Fruit fly (Drosophila melanogaster) whole organism, embryonic: ENCODE data around the gene a10.

Experiments
- CG10147 ChIP-seq: fragments of 200-800 bp; sonication (Bioruptor generic); optimal IDR thresholded peaks from 2 replicates; lab custom pipeline; 2019; ENCODE audit warnings: missing biosample characterization, mild to moderate bottlenecking, missing genetic modification characterization, moderate library complexity
- CG10209 ChIP-seq: fragments of 200-800 bp; sonication (Bioruptor generic); optimal IDR thresholded peaks from 3 replicates; lab custom pipeline; 2017; ENCODE audit warnings: missing biosample characterization, mild to moderate bottlenecking, missing genetic modification characterization, missing genetic modification reagents
- CG10321 ChIP-seq: fragments of 200-800 bp; sonication (Bioruptor generic); IDR thresholded peaks from 2 replicates; pipeline ENCODE4 v1.3.6; 2022; ENCODE audit warnings: missing biosample characterization, missing genetic modification characterization
- CG10979 ChIP-seq: fragments of 200-800 bp; sonication (Bioruptor generic); optimal IDR thresholded peaks from 2 replicates; lab custom pipeline; 2018; ENCODE audit warnings: missing biosample characterization, mild to moderate bottlenecking, missing genetic modification characterization, moderate library complexity
- CG11085 ChIP-seq: fragments of 200-800 bp; sonication (Bioruptor generic); IDR thresholded peaks from 2 replicates; pipeline ENCODE4 v1.3.6; 2022; ENCODE audit warnings: missing biosample characterization, missing genetic modification characterization
- CG14710 ChIP-seq: fragments of 200-800 bp; sonication (Bioruptor generic); optimal IDR thresholded peaks from 3 replicates; lab custom pipeline; 2019; ENCODE audit warnings: missing biosample characterization, mild to moderate bottlenecking, missing genetic modification characterization, moderate library complexity
- CG15514 ChIP-seq: fragments of 200-800 bp; sonication (Bioruptor generic); optimal IDR thresholded peaks from 3 replicates; lab custom pipeline; 2017; ENCODE audit warnings: missing biosample characterization, missing genetic modification characterization, mild to moderate bottlenecking, moderate library complexity, missing genetic modification reagents
- CG17361 ChIP-seq: fragments of 200-800 bp; sonication (Bioruptor generic); IDR thresholded peaks from 3 replicates; pipeline ENCODE4 v1.3.6; 2022; ENCODE audit warnings: missing biosample characterization, missing genetic modification characterization
- CG17612 ChIP-seq: fragments of 200-800 bp; sonication (Bioruptor generic); IDR thresholded peaks from 2 replicates; pipeline ENCODE4 v1.3.6; 2022; ENCODE audit warnings: missing biosample characterization, missing genetic modification characterization
- CG1792 ChIP-seq: fragments of 200-800 bp; sonication (Bioruptor generic); optimal IDR thresholded peaks from 2 replicates; lab custom pipeline; 2016; ENCODE audit warnings: missing biosample characterization, missing genetic modification characterization
- CG1832 ChIP-seq: fragments of 200-800 bp; sonication (Bioruptor generic); optimal IDR thresholded peaks from 2 replicates; lab custom pipeline; 2017; ENCODE audit warnings: missing biosample characterization, mild to moderate bottlenecking, missing genetic modification characterization, inconsistent platforms
- CG2116 ChIP-seq: fragments of 200-800 bp; sonication (Bioruptor generic); optimal IDR thresholded peaks from 3 replicates; lab custom pipeline; 2018; ENCODE audit warnings: missing biosample characterization, mild to moderate bottlenecking, missing genetic modification characterization
- CG2875 ChIP-seq: fragments of 200-800 bp; sonication (Bioruptor generic); optimal IDR thresholded peaks from 2 replicates; lab custom pipeline; 2017; ENCODE audit warnings: missing biosample characterization, mild to moderate bottlenecking, missing genetic modification characterization, missing genetic modification reagents
- CG31388 ChIP-seq: fragments of 200-800 bp; sonication (Bioruptor generic); optimal IDR thresholded peaks from 2 replicates; lab custom pipeline; 2016; ENCODE audit warnings: missing biosample characterization, missing genetic modification characterization
- CG32767 ChIP-seq: fragments of 200-800 bp; sonication (Bioruptor generic); IDR thresholded peaks from 2 replicates; pipeline ENCODE4 v1.3.6; 2022; ENCODE audit warnings: missing biosample characterization, missing genetic modification characterization
- CG33213 ChIP-seq: fragments of 200-800 bp; sonication (Bioruptor generic); optimal IDR thresholded peaks from 3 replicates; lab custom pipeline; 2016; ENCODE audit warnings: missing biosample characterization, missing genetic modification characterization
- CG4730 ChIP-seq: fragments of 200-800 bp; sonication (Bioruptor generic); IDR thresholded peaks from 2 replicates; pipeline ENCODE4 v1.3.6; 2022; ENCODE audit warnings: missing biosample characterization, missing genetic modification characterization
- CG8281 ChIP-seq: fragments of 200-800 bp; sonication (Bioruptor generic); optimal IDR thresholded peaks from 2 replicates; lab custom pipeline; 2018; ENCODE audit warnings: missing biosample characterization, mild to moderate bottlenecking, missing genetic modification characterization, moderate library complexity
- CG8924 ChIP-seq: fragments of 200-800 bp; optimal IDR thresholded peaks from 3 replicates; lab custom pipeline; 2019; ENCODE audit warnings: missing biosample characterization, mild to moderate bottlenecking, missing genetic modification characterization, moderate library complexity
- CG9727 ChIP-seq: fragments of 200-800 bp; sonication (Bioruptor generic); optimal IDR thresholded peaks from 3 replicates; lab custom pipeline; 2017; ENCODE audit warnings: missing biosample characterization, mild to moderate bottlenecking, missing genetic modification characterization
- CG9817 ChIP-seq: fragments of 200-800 bp; sonication (Bioruptor generic); optimal IDR thresholded peaks from 2 replicates; lab custom pipeline; 2018; ENCODE audit warnings: missing biosample characterization, mild to moderate bottlenecking, missing genetic modification characterization, moderate library complexity
- Dll ChIP-seq: fragments of 200-800 bp; sonication (Bioruptor generic); IDR thresholded peaks from 4 replicates; pipeline ENCODE4 v1.3.6; 2022; ENCODE audit warnings: missing biosample characterization, missing genetic modification characterization; ENCODE audit not compliant: partially characterized antibody
- Fer2 ChIP-seq: fragments of 200-800 bp; sonication (Bioruptor generic); optimal IDR thresholded peaks from 2 replicates; lab custom pipeline; 2018; ENCODE audit warnings: missing biosample characterization, mild to moderate bottlenecking, missing genetic modification characterization, moderate library complexity
- Gsc ChIP-seq: fragments of 200-800 bp; sonication (Bioruptor generic); IDR thresholded peaks from 2 replicates; pipeline ENCODE4 v1.3.6; 2022; ENCODE audit warnings: missing biosample characterization, missing genetic modification characterization
- H2.0 ChIP-seq: fragments of 200-800 bp; sonication (Bioruptor generic); IDR thresholded peaks from 2 replicates; pipeline ENCODE4 v1.3.6; 2022; ENCODE audit warnings: missing biosample characterization, missing genetic modification characterization
- Mad ChIP-seq: fragments of 200-800 bp; sonication (Bioruptor generic); optimal IDR thresholded peaks from 2 replicates; lab custom pipeline; 2016; ENCODE audit warnings: missing biosample characterization, missing genetic modification characterization
- Mes4 ChIP-seq: fragments of 200-800 bp; sonication (Bioruptor generic); optimal IDR thresholded peaks from 2 replicates; lab custom pipeline; 2016; ENCODE audit warnings: missing biosample characterization, missing genetic modification characterization
- Opbp ChIP-seq: fragments of 200-800 bp; sonication (Bioruptor generic); IDR thresholded peaks from 3 replicates; pipeline ENCODE4 v1.3.6; 2022; ENCODE audit warnings: missing biosample characterization, missing genetic modification characterization; ENCODE audit not compliant: partially characterized antibody
- Optix ChIP-seq: fragments of 200-800 bp; sonication (Bioruptor generic); IDR thresholded peaks from 3 replicates; pipeline ENCODE4 v1.3.6; 2022; ENCODE audit warnings: missing biosample characterization, missing genetic modification characterization
- Pdp1 ChIP-seq, 2 experiments: fragments of 200-800 bp; sonication (Bioruptor generic); optimal IDR thresholded peaks; 3 replicates each; lab custom pipeline; 2016; ENCODE audit warnings: missing biosample characterization in 2 of 2, missing genetic modification characterization in 2 of 2, mild to moderate bottlenecking in 1 of 2, moderate library complexity in 1 of 2
- Ptx1 ChIP-seq: fragments of 200-800 bp; sonication (Bioruptor generic); IDR thresholded peaks from 2 replicates; pipeline ENCODE4 v1.3.6; 2022; ENCODE audit warnings: missing biosample characterization, missing genetic modification characterization
- Ravus ChIP-seq: fragments of 200-800 bp; sonication (Bioruptor generic); IDR thresholded peaks from 2 replicates; pipeline ENCODE4 v1.3.6; 2022; ENCODE audit warnings: missing biosample characterization, missing genetic modification characterization
- Tbp ChIP-seq: fragments of >200 bp; optimal IDR thresholded peaks from 2 replicates; lab custom pipeline; 2018; ENCODE audit warnings: missing biosample characterization, missing genetic modification characterization
- ap ChIP-seq: fragments of 200-800 bp; sonication (Bioruptor generic); IDR thresholded peaks from 2 replicates; pipeline ENCODE4 v1.3.6; 2022; ENCODE audit warnings: missing biosample characterization, missing genetic modification characterization
- bowl ChIP-seq: fragments of 200-800 bp; sonication (Bioruptor generic); IDR thresholded peaks from 2 replicates; pipeline ENCODE4 v1.3.6; 2022; ENCODE audit warnings: missing biosample characterization, missing genetic modification characterization
- br ChIP-seq: fragments of >200 bp; optimal IDR thresholded peaks from 2 replicates; lab custom pipeline; 2017
- cato ChIP-seq: fragments of 200-800 bp; sonication (Bioruptor generic); optimal IDR thresholded peaks from 2 replicates; lab custom pipeline; 2016; ENCODE audit warnings: missing biosample characterization, missing genetic modification characterization, borderline replicate concordance
- crc ChIP-seq: fragments of 200-800 bp; sonication (Bioruptor generic); optimal IDR thresholded peaks from 2 replicates; lab custom pipeline; 2016; ENCODE audit warnings: missing biosample characterization, missing genetic modification characterization
- dan ChIP-seq: fragments of 200-800 bp; sonication (Bioruptor generic); IDR thresholded peaks from 2 replicates; pipeline ENCODE4 v1.3.6; 2022; ENCODE audit warnings: missing biosample characterization, missing genetic modification characterization
- dimm ChIP-seq: fragments of 200-800 bp; sonication (Bioruptor generic); IDR thresholded peaks from 2 replicates; pipeline ENCODE4 v1.3.6; 2022; ENCODE audit warnings: missing biosample characterization, missing genetic modification characterization
- disco-r ChIP-seq: fragments of 200-800 bp; sonication (Bioruptor generic); optimal IDR thresholded peaks from 2 replicates; lab custom pipeline; 2016; ENCODE audit warnings: missing biosample characterization, missing genetic modification characterization
- knrl ChIP-seq: fragments of 200-800 bp; sonication (Bioruptor generic); IDR thresholded peaks from 3 replicates; pipeline ENCODE4 v1.3.6; 2022; ENCODE audit warnings: missing biosample characterization, missing genetic modification characterization; ENCODE audit not compliant: partially characterized antibody
- lov ChIP-seq, 2 experiments: fragments of 200-800 bp in 1 of 2; fragments of >200 bp in 1 of 2; sonication (Bioruptor generic) in 1 of 2; IDR thresholded peaks in 1 of 2; optimal IDR thresholded peaks in 1 of 2; 2 replicates in 1 of 2; 3 replicates in 1 of 2; pipeline versions ENCODE4 v1.3.6 to Lab custom; 2017 to 2022; ENCODE audit warnings: missing biosample characterization in 1 of 2, missing genetic modification characterization in 1 of 2
- run ChIP-seq: fragments of 200-800 bp; sonication (Bioruptor generic); optimal IDR thresholded peaks from 3 replicates; lab custom pipeline; 2018; ENCODE audit warnings: missing biosample characterization, mild to moderate bottlenecking, missing genetic modification characterization
- sens-2 ChIP-seq: fragments of 200-800 bp; sonication (Bioruptor generic); IDR thresholded peaks from 2 replicates; pipeline ENCODE4 v1.3.6; 2022; ENCODE audit warnings: missing biosample characterization, missing genetic modification characterization
- slbo ChIP-seq: fragments of 200-800 bp; sonication (Bioruptor generic); IDR thresholded peaks from 2 replicates; pipeline ENCODE4 v1.3.6; 2022; ENCODE audit warnings: missing biosample characterization, missing genetic modification characterization
- sqz ChIP-seq: fragments of 200-800 bp; sonication (Bioruptor generic); optimal IDR thresholded peaks from 3 replicates; lab custom pipeline; 2018; ENCODE audit warnings: missing biosample characterization, mild to moderate bottlenecking, missing genetic modification characterization
- vnd ChIP-seq: fragments of 200-800 bp; sonication (Bioruptor generic); IDR thresholded peaks from 3 replicates; pipeline ENCODE4 v1.3.6; 2022; ENCODE audit warnings: missing biosample characterization, missing genetic modification characterization; ENCODE audit not compliant: partially characterized antibody
- vvl ChIP-seq: fragments of 200-800 bp; sonication (Bioruptor generic); IDR thresholded peaks from 2 replicates; pipeline ENCODE4 v1.3.6; 2022; ENCODE audit warnings: missing biosample characterization, missing genetic modification characterization
- z ChIP-seq: fragments of 200-800 bp; sonication (Bioruptor generic); IDR thresholded peaks from 3 replicates; pipeline ENCODE4 v1.3.6; 2022; ENCODE audit warnings: missing biosample characterization, missing genetic modification characterization

Gene a10

DNA sequence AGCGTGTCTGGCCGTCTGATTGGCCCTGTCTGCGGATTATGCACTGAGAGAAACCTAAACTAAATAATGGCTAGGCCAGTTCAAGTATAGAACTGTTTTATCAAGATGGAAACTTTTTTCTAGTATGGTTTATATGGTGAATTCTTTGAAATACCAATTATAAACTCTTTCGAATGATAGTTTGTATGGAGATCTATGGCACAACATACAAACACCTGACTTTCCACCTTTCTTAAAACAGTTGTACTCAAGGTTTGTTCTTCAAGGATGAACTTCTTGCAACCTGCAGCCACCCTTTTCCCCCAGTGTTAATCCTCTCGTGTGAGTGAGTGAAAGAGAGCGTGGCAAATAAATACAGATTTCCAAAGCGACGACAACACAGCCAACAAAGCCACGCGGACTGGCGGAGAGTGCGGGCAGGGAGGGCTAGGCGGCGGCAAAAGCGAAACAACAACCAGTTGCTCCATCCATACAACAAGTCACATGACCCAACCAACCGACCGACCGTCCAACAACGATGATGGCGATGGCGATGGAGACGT, 19.3 kb downstream of the a10 start (continued):
- TF ChIP-seq H2.0 (GFP tag; lab: Robert Waterston, UW) (peak; percentile 68), slbo (GFP tag; lab: Robert Waterston, UW) (peak; percentile 91), z (no peak), dimm (GFP tag; lab: Robert Waterston, UW) (peak; percentile 73), Mes4 (GFP tag; lab: Kevin White, UChicago) (peak; percentile 73), CG1792 (GFP tag; lab: Kevin White, UChicago) (peak; percentile 87), Pdp1 (GFP tag; optimal IDR thresholded peaks at IDR 0.05; lab: Kevin White, UChicago) (peak; percentile 73 to 91), CG11085 (peak; percentile 61), Gsc (GFP tag; lab: Robert Waterston, UW) (peak; percentile 62), CG31388 (GFP tag; lab: Kevin White, UChicago) (peak; percentile 80), vvl (GFP tag; lab: Robert Waterston, UW) (peak; percentile 80), ap (peak; percentile 79), CG9727 (GFP tag; lab: Kevin White, UChicago) (peak; percentile 85), CG9817 (peak; percentile 86), run (peak; percentile 81), CG33213 (GFP tag; lab: Kevin White, UChicago) (peak; percentile 77), Ptx1 (GFP tag; lab: Robert Waterston, UW) (peak; percentile 90), Dll (GFP tag; lab: Robert Waterston, UW) (no peak), crc (GFP tag; lab: Kevin White, UChicago) (peak; percentile 88), CG10979 (peak; percentile 79), CG10147 (GFP tag; lab: Kevin White, UChicago) (peak; percentile 87), sens-2 (GFP tag; lab: Robert Waterston, UW) (peak; percentile 57; the same call in 1 of the 2 replicates), CG32767 (peak; percentile 89), CG14710 (tag; lab: Kevin White, UChicago) (peak; percentile 63), Fer2 (tag; lab: Kevin White, UChicago) (no peak), disco-r (GFP tag; lab: Kevin White, UChicago) (peak; percentile 86), CG10209 (GFP tag; lab: Kevin White, UChicago) (peak; percentile 88), CG4730 (GFP tag; lab: Robert Waterston, UW) (peak; percentile 83), CG2875 (peak; percentile 54), CG17612 (0 out of 2 replicates have a peak, but pooled peaks have one; percentile 35), bowl (GFP tag; lab: Robert Waterston, UW) (peak; percentile 55; the same call in 1 of the 2 replicates), CG1832 (GFP tag; lab: Kevin White, UChicago) (peak; percentile 28), lov (optimal IDR thresholded peaks at IDR 0.05; lab: Kevin White, UChicago) (no peak), lov (GFP tag; IDR thresholded peaks at IDR 0.05; lab: Robert Waterston, UW) (no peak; the same call in 2 of the 3 replicates), Optix (peak; percentile 81), CG8924 (tag; lab: Kevin White, UChicago) (peak; percentile 91), dan (no peak), Opbp (no peak), CG2116 (peak; percentile 48), cato (GFP tag; lab: Kevin White, UChicago) (peak; percentile 67), br (no peak), vnd (GFP tag; lab: Robert Waterston, UW) (no peak), CG10321 (peak; percentile 64; the same call in 1 of the 2 replicates), knrl (no peak), sqz (GFP tag; lab: Kevin White, UChicago) (peak; percentile 36), Tbp (GFP tag; lab: Kevin White, UChicago) (no peak), Mad (GFP tag; lab: Kevin White, UChicago) (peak; percentile 69), Ravus (GFP tag; lab: Robert Waterston, UW) (peak; percentile 61), CG8281 (tag; lab: Kevin White, UChicago) (peak; percentile 34), CG17361 (GFP tag; lab: Robert Waterston, UW) (peak; percentile 88), CG15514 (GFP tag; lab: Kevin White, UChicago) (peak; percentile 66)
